Worm (Caenorhabditis elegans): ENCODE data around the gene smap-1.

smap-1 gene

ce11 chrIII:10720170-10720569 lies 19.4 kb downstream of the smap-1 start (continued):
- TF ChIP-seq ceh-24 (tag; optimal IDR thresholded peaks at IDR 0.05) (no peak), ceh-9 (tag; optimal IDR thresholded peaks at IDR 0.05) (no peak), che-1 (tag; optimal IDR thresholded peaks at IDR 0.05) (no peak), pros-1 (tag; optimal IDR thresholded peaks at IDR 0.05) (peak; percentile 20), F13H6.1 (tag; optimal IDR thresholded peaks at IDR 0.05) (peak; percentile 32)

- TF ChIP-seq ets-4 (tag; optimal IDR thresholded peaks at IDR 0.05) (peak; percentile 4), ceh-30 (tag; optimal IDR thresholded peaks at IDR 0.05) (no peak)
Measured at ce11 chrIII:10719057-10719456, 20.5 kb downstream of the smap-1 start.

DNA sequence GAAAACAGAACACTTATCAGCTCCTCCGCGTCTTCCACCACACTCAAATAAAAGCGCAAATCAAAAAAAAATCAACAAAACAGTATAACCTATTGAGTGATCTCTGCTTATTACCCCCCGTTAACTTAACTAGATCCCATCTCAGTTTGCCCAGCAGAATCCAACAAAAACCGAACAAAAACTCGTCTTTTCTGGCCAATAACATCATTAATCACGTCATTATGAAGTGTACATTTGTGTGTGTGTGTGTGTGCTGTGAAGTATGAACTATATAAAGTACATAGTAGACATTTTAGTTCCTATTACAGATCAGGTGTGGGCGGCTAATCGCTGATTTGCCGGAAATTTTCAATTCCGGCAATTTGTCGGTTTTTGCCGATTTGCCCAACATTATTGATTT lies 21.5 kb downstream of the smap-1 start:
- TF ChIP-seq sox-2 (GFP tag; IDR thresholded peaks at IDR 0.05) (no peak), hlh-30 (tag; optimal IDR thresholded peaks at IDR 0.05; ENCODE audit: insufficient read depth) (no peak), zip-5 (tag; optimal IDR thresholded peaks at IDR 0.05) (no peak), gmeb-2 (tag; optimal IDR thresholded peaks at IDR 0.05) (no peak), lin-11 (tag; optimal IDR thresholded peaks at IDR 0.05) (no peak)

DNA sequence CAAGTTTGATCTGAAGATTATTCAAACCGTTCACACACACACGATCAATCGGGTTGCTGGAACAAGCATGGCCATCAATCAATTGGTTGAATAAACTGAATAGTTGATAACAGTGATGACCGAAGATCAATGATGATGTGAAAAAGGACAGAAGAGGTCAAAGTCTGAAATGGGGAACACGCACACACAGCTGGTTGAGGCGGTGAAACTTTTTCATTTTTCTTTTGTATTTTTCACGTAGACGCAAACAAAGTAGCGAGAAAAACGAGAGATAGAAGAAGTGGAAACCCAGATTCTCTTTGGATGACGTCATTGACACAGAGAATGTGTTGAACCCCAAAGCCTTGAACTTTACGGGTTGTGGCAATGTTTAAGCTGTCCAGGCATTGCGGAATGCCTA lies 22.1 kb downstream of the smap-1 start:
- TF ChIP-seq elt-4 (tag; optimal IDR thresholded peaks at IDR 0.05) = no peak

DNA sequence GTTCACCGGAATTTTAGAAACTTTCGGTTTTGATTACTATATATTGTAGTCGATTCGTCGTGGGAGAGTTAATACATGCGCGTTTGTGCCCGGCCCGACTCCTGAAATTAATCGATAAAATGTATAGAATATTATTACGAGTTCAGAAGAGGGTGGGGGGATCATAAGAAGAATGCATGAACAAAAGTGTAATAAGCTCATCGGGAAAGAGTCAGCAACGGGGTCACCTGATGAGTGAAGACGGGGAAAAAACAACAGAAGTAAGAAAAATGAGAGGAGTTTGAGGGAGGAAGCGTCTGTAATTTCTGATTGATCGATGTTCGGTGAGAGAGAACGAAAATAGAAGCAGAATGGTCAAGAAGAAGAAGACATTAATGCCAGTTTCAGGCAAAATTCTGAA lies 23.5 kb downstream of the smap-1 start, which contains the start of gene W09D10.4:
W09D10.4 (minus strand) TSS at position 101 of the 400 bp plus-strand sequence.
- TF ChIP-seq syd-9 (tag; optimal IDR thresholded peaks at IDR 0.05) (no peak), ztf-16 (tag; optimal IDR thresholded peaks at IDR 0.05) (no peak), nhr-232 (tag; optimal IDR thresholded peaks at IDR 0.05) (no peak)

ce11 chrIII:10714541-10714940 lies 25.1 kb downstream of the smap-1 start:
- TF ChIP-seq Y22D7AL.16 (tag; optimal IDR thresholded peaks at IDR 0.05) = no peak
- no peak for TF ChIP-seq F13H6.1 (tag; optimal IDR thresholded peaks at IDR 0.05)
- TF ChIP-seq ets-4 (tag; optimal IDR thresholded peaks at IDR 0.05) = no peak
- no peak for TF ChIP-seq unc-55 (GFP tag; optimal IDR thresholded peaks at IDR 0.05)
- TF ChIP-seq unc-42 (tag; optimal IDR thresholded peaks at IDR 0.05) = no peak
- TF ChIP-seq hlh-6 (tag; optimal IDR thresholded peaks at IDR 0.05) = no peak
- TF ChIP-seq ceh-22 (tag; optimal IDR thresholded peaks at IDR 0.05) = no peak
- TF ChIP-seq hlh-13 (GFP tag; optimal IDR thresholded peaks at IDR 0.05) = no peak
- TF ChIP-seq zip-5 (tag; optimal IDR thresholded peaks at IDR 0.05) = no peak
- no peak for TF ChIP-seq tbx-2 (tag; optimal IDR thresholded peaks at IDR 0.05)
- no peak for TF ChIP-seq ceh-34 (tag; optimal IDR thresholded peaks at IDR 0.05)
- TF ChIP-seq ceh-19 (GFP tag; optimal IDR thresholded peaks at IDR 0.05) = no peak
- no peak for TF ChIP-seq fkh-10 (GFP tag; optimal IDR thresholded peaks at IDR 0.05)
- no peak for TF ChIP-seq odd-2 (tag; optimal IDR thresholded peaks at IDR 0.05)
- no peak for TF ChIP-seq rnt-1 (tag; optimal IDR thresholded peaks at IDR 0.05)
- no peak for TF ChIP-seq eyg-1 (tag; optimal IDR thresholded peaks at IDR 0.05)
- TF ChIP-seq pha-4 (tag; optimal IDR thresholded peaks at IDR 0.05) = no peak
- TF ChIP-seq tbx-7 (tag; optimal IDR thresholded peaks at IDR 0.05) = no peak

- TF ChIP-seq mec-3 (tag; optimal IDR thresholded peaks at IDR 0.05; ENCODE audit: borderline replicate concordance) (no peak), ceh-19 (GFP tag; optimal IDR thresholded peaks at IDR 0.05) (no peak), ceh-9 (tag; optimal IDR thresholded peaks at IDR 0.05) (no peak), pha-4 (tag; optimal IDR thresholded peaks at IDR 0.05) (no peak), rnt-1 (tag; optimal IDR thresholded peaks at IDR 0.05) (no peak)
Measured at ce11 chrIII:10711192-10711673, 28.4 kb downstream of the smap-1 start, which contains the start of gene W09D10.5. Gene W09D10.5 (minus strand): TSS chrIII:10711536.
